Worm (Caenorhabditis elegans) whole organism, L4 larva: ENCODE measurements around the gene srw-60.

Source experiments
- F26F4.8 ChIP-seq: fragments of 200-800 bp; sonication (Bioruptor generic); conservative IDR thresholded peaks from 2 replicates; pipeline ENCODE4 v1.3.6; 2022; ENCODE audit warnings: missing genetic modification characterization, missing compliant biosample characterization
- F49E8.2 ChIP-seq: sonication (generic microtip); optimal IDR thresholded peaks from 2 replicates; lab custom pipeline; 2016; ENCODE audit warnings: missing compliant biosample characterization, mild to moderate bottlenecking, missing genetic modification characterization, borderline replicate concordance
- Y5F2A.4 ChIP-seq: fragments of 200-800 bp; sonication (Bioruptor generic); optimal IDR thresholded peaks from 2 replicates; lab custom pipeline; 2018; ENCODE audit warnings: mild to moderate bottlenecking, missing genetic modification characterization, missing compliant biosample characterization
- aha-1 ChIP-seq: fragments of 150-350 bp; peaks from one replicate; lab custom pipeline; 2014; ENCODE audit warnings: missing biosample characterization, missing genetic modification characterization
- aly-2 ChIP-seq: sonication (generic microtip); optimal IDR thresholded peaks from 2 replicates; lab custom pipeline; 2018; ENCODE audit warnings: missing biosample characterization, missing genetic modification characterization
- ama-1 ChIP-seq: fragments of 150-350 bp; optimal IDR thresholded peaks from 2 replicates; lab custom pipeline; 2014; ENCODE audit warnings: inconsistent platforms, mixed read lengths
- arid-1 ChIP-seq: fragments of 200-800 bp; sonication (Bioruptor generic); conservative IDR thresholded peaks from 2 replicates; pipeline ENCODE4 v1.3.6; 2022; ENCODE audit warnings: missing genetic modification reagents, missing genetic modification characterization, missing compliant biosample characterization
- ceh-32 ChIP-seq: sonication (generic microtip); optimal IDR thresholded peaks from 2 replicates; lab custom pipeline; 2016; ENCODE audit warnings: mild to moderate bottlenecking, missing genetic modification characterization, missing compliant biosample characterization; ENCODE audit not compliant: poor library complexity
- ceh-82 ChIP-seq: sonication (generic microtip); optimal IDR thresholded peaks from 2 replicates; lab custom pipeline; 2017; ENCODE audit warnings: missing biosample characterization, missing genetic modification characterization
- dmd-9 ChIP-seq: fragments of 200-800 bp; sonication (Bioruptor generic); IDR thresholded peaks from 2 replicates; pipeline ENCODE4 v1.3.6; 2022; ENCODE audit warnings: missing genetic modification reagents, missing genetic modification characterization, missing compliant biosample characterization
- dpl-1 ChIP-seq: fragments of 150-350 bp; optimal IDR thresholded peaks from 2 replicates; lab custom pipeline; 2014; ENCODE audit warnings: missing biosample characterization, missing genetic modification reagents, missing genetic modification characterization
- egl-43 ChIP-seq: fragments of 200-800 bp; sonication (Bioruptor generic); IDR thresholded peaks from 2 replicates; pipeline ENCODE4 v1.3.6; 2022; ENCODE audit warnings: missing genetic modification reagents, missing genetic modification characterization, missing compliant biosample characterization
- hif-1 ChIP-seq, 2 experiments: sonication (generic microtip); optimal IDR thresholded peaks; 2 replicates each; lab custom pipeline; 2016 to 2017; ENCODE audit warnings: missing compliant biosample characterization in 2 of 2, missing genetic modification characterization in 2 of 2, missing genetic modification reagents in 2 of 2, missing genotype in 2 of 2, mild to moderate bottlenecking in 1 of 2
- lim-7 ChIP-seq: fragments of 200-800 bp; sonication (Bioruptor generic); IDR thresholded peaks from 2 replicates; pipeline ENCODE4 v1.3.6; 2022; ENCODE audit warnings: missing genetic modification characterization, missing compliant biosample characterization
- lin-1 ChIP-seq: fragments of 200-800 bp; sonication (Bioruptor generic); IDR thresholded peaks from 2 replicates; pipeline ENCODE4 v1.3.6; 2022; ENCODE audit warnings: missing genetic modification reagents, missing genetic modification characterization, missing compliant biosample characterization
- lin-13 ChIP-seq: fragments of 150-350 bp; optimal IDR thresholded peaks from 2 replicates; lab custom pipeline; 2014; ENCODE audit warnings: missing biosample characterization, missing genetic modification reagents, missing genetic modification characterization
- lin-38 ChIP-seq: fragments of 200-800 bp; sonication (Bioruptor generic); IDR thresholded peaks from 2 replicates; pipeline ENCODE4 v1.3.6; 2022; ENCODE audit warnings: missing genetic modification reagents, missing genetic modification characterization, missing compliant biosample characterization
- lsy-2 ChIP-seq, 2 experiments: fragments of 150-350 bp in 1 of 2; sonication (generic microtip) in 1 of 2; optimal IDR thresholded peaks; 2 replicates each; lab custom pipeline; 2014 to 2017; ENCODE audit warnings: missing biosample characterization in 2 of 2, missing genetic modification characterization in 2 of 2
- mep-1 ChIP-seq: fragments of 150-350 bp; sonication (generic microtip); optimal IDR thresholded peaks from 3 replicates; lab custom pipeline; 2014; ENCODE audit warnings: missing biosample characterization, missing genetic modification characterization
- mes-2 ChIP-seq: sonication (generic microtip); optimal IDR thresholded peaks from 2 replicates; lab custom pipeline; 2016; ENCODE audit warnings: missing genotype, mild to moderate bottlenecking, missing genetic modification characterization, missing compliant biosample characterization; ENCODE audit not compliant: poor library complexity, severe bottlenecking
- nhr-102 ChIP-seq: sonication (generic microtip); optimal IDR thresholded peaks from 2 replicates; lab custom pipeline; 2016; ENCODE audit warnings: mild to moderate bottlenecking, missing genetic modification characterization, moderate library complexity, missing compliant biosample characterization
- nhr-237 ChIP-seq: sonication (generic microtip); optimal IDR thresholded peaks from 2 replicates; lab custom pipeline; 2017; ENCODE audit warnings: missing biosample characterization, missing genetic modification characterization
- nhr-28 ChIP-seq: fragments of 150-350 bp; optimal IDR thresholded peaks from 2 replicates; lab custom pipeline; 2014; ENCODE audit warnings: missing biosample characterization, missing genetic modification characterization
- nhr-42 ChIP-seq: fragments of 200-800 bp; sonication (Bioruptor generic); IDR thresholded peaks from 2 replicates; pipeline ENCODE4 v1.3.6; 2022; ENCODE audit warnings: missing genetic modification characterization, missing compliant biosample characterization
- nhr-48 ChIP-seq: sonication (generic microtip); optimal IDR thresholded peaks from 2 replicates; lab custom pipeline; 2016; ENCODE audit warnings: mild to moderate bottlenecking, missing genetic modification characterization, missing compliant biosample characterization
- nhr-76 ChIP-seq: fragments of 150-350 bp; optimal IDR thresholded peaks from 2 replicates; lab custom pipeline; 2014; ENCODE audit warnings: missing biosample characterization, missing genetic modification characterization
- nhr-77 ChIP-seq: fragments of 150-350 bp; optimal IDR thresholded peaks from 2 replicates; lab custom pipeline; 2014; ENCODE audit warnings: missing biosample characterization, missing genetic modification characterization
- pha-4 ChIP-seq, 2 experiments: fragments of 150-350 bp in 1 of 2; fragments of 200-800 bp in 1 of 2; sonication (Bioruptor generic) in 1 of 2; IDR thresholded peaks in 1 of 2; optimal IDR thresholded peaks in 1 of 2; 2 replicates each; pipeline versions ENCODE4 v1.3.6 to Lab custom; 2014 to 2022; ENCODE audit warnings: missing genetic modification characterization in 2 of 2, missing genetic modification reagents in 2 of 2, missing biosample characterization in 1 of 2, missing compliant biosample characterization in 1 of 2
- pqm-1 ChIP-seq: sonication (generic microtip); optimal IDR thresholded peaks from 2 replicates; lab custom pipeline; 2017; ENCODE audit warnings: missing biosample characterization, missing genetic modification characterization
- saeg-2 ChIP-seq: fragments of 200-800 bp; sonication (Bioruptor generic); IDR thresholded peaks from 2 replicates; pipeline ENCODE4 v1.3.6; 2022; ENCODE audit warnings: missing genetic modification reagents, missing genetic modification characterization, missing compliant biosample characterization
- set-16 ChIP-seq: fragments of 200-800 bp; sonication (Bioruptor generic); IDR thresholded peaks from 2 replicates; pipeline ENCODE4 v1.3.6; 2022; ENCODE audit warnings: missing genetic modification reagents, missing genetic modification characterization, missing compliant biosample characterization
- skn-1 ChIP-seq: fragments of 150-350 bp; optimal IDR thresholded peaks from 2 replicates; lab custom pipeline; 2014; ENCODE audit warnings: missing biosample characterization, missing genetic modification characterization
- spr-1 ChIP-seq: sonication (generic microtip); optimal IDR thresholded peaks from 2 replicates; lab custom pipeline; 2016; ENCODE audit warnings: mild to moderate bottlenecking, missing genetic modification characterization, missing compliant biosample characterization
- unc-130 ChIP-seq: sonication (generic microtip); optimal IDR thresholded peaks from 2 replicates; lab custom pipeline; 2016; ENCODE audit warnings: missing genetic modification reagents, missing genetic modification characterization, missing compliant biosample characterization
- unc-39 ChIP-seq: sonication (generic microtip); optimal IDR thresholded peaks from 2 replicates; lab custom pipeline; 2017; ENCODE audit warnings: missing biosample characterization, missing genetic modification characterization
- unc-62 ChIP-seq, 3 experiments: fragments of 150-350 bp in 1 of 3; sonication (generic microtip); optimal IDR thresholded peaks in 2 of 3; peaks in 1 of 3; 1 replicate in 1 of 3; 2 replicates in 2 of 3; lab custom pipeline; 2014 to 2017; ENCODE audit warnings: missing biosample characterization in 3 of 3, missing genetic modification characterization in 3 of 3, missing genetic modification reagents in 3 of 3, missing genotype in 1 of 3

The srw-60 gene

ce11 chrII:2958308-2958707 is at the start of gene srw-60:
Gene srw-60, plus strand, starts transcription at chrII:2958608.
- TF ChIP-seq skn-1 (tag; lab: Kevin White, UChicago) (no peak), arid-1 (no peak), ceh-32 (tag; lab: Kevin White, UChicago) (no peak), saeg-2 (GFP tag; lab: Robert Waterston, UW) (no peak), nhr-76 (tag; lab: Kevin White, UChicago) (no peak), nhr-42 (GFP tag; lab: Robert Waterston, UW) (no peak), nhr-77 (tag; lab: Kevin White, UChicago) (no peak), dmd-9 (GFP tag; lab: Robert Waterston, UW) (no peak)

ce11 chrII:2913505-2913904 is 44.9 kb upstream of the srw-60 start, which contains the start of gene ubc-15:
Gene ubc-15, minus strand, starts transcription at chrII:2913605.
- no peak for TF ChIP-seq mep-1 (tag; lab: Kevin White, UChicago)
- TF ChIP-seq pqm-1 (tag; lab: Kevin White, UChicago): no peak
- no peak for TF ChIP-seq pha-4 (GFP tag; IDR thresholded peaks at IDR 0.05; lab: Robert Waterston, UW)
- TF ChIP-seq pha-4 (tag; optimal IDR thresholded peaks at IDR 0.05; lab: Kevin White, UChicago): no peak
- TF ChIP-seq aly-2: no peak
- no peak for TF ChIP-seq ama-1 (lab: Kevin White, UChicago)
- TF ChIP-seq set-16: no peak
- TF ChIP-seq nhr-28: no peak
- TF ChIP-seq F49E8.2 (tag; lab: Kevin White, UChicago): no peak
- no peak for TF ChIP-seq unc-39 (tag; lab: Kevin White, UChicago)

- TF ChIP-seq mes-2 (tag; lab: Kevin White, UChicago) (peak; percentile 78), unc-39 (tag; lab: Kevin White, UChicago) (no peak), unc-62 (GFP tag; optimal IDR thresholded peaks at IDR 0.05 in 1 of 2; lab: Kevin White, UChicago) (peak in 1 of 2 experiments; percentile 18), unc-62 (tag; optimal IDR thresholded peaks at IDR 0.05; lab: Kevin White, UChicago) (no peak), pha-4 (GFP tag; IDR thresholded peaks at IDR 0.05; lab: Robert Waterston, UW) (no peak), pha-4 (tag; optimal IDR thresholded peaks at IDR 0.05; lab: Kevin White, UChicago) (no peak), egl-43 (GFP tag; lab: Robert Waterston, UW) (no peak), Y5F2A.4 (no peak), hif-1 (tag; optimal IDR thresholded peaks at IDR 0.05; lab: Kevin White, UChicago) (peak in 1 of 2 experiments; percentile 26), ama-1 (lab: Kevin White, UChicago) (no peak), lin-38 (GFP tag; lab: Robert Waterston, UW) (peak; percentile 10; the same call in 1 of the 2 replicates), nhr-102 (tag; lab: Kevin White, UChicago) (no peak), nhr-42 (GFP tag; lab: Robert Waterston, UW) (no peak), lin-1 (GFP tag; lab: Robert Waterston, UW) (no peak), nhr-237 (tag; lab: Kevin White, UChicago) (no peak), spr-1 (tag; lab: Kevin White, UChicago) (no peak), lim-7 (no peak), ceh-82 (tag; lab: Kevin White, UChicago) (no peak), F49E8.2 (tag; lab: Kevin White, UChicago) (peak; percentile 85), nhr-48 (tag; lab: Kevin White, UChicago) (no peak), aha-1 (tag; lab: Kevin White, UChicago) (peak; percentile 62), unc-130 (GFP tag; lab: Kevin White, UChicago) (peak; percentile 55), lsy-2 (tag; optimal IDR thresholded peaks at IDR 0.05; lab: Kevin White, UChicago) (no peak), dpl-1 (GFP tag; lab: Kevin White, UChicago) (peak; percentile 65), nhr-28 (no peak), lin-13 (GFP tag; lab: Kevin White, UChicago) (no peak), F26F4.8 (no peak)
- TF ChIP-seq, all 104 proteins: peak for 8
Measured at ce11 chrII:2919074-2919857, 39.1 kb upstream of the srw-60 start, which contains the start of the genes ncap-1 and Y110A2AR.1. Gene ncap-1, minus strand, starts transcription at chrII:2919314. Gene Y110A2AR.1, plus strand, starts transcription at chrII:2919710.
